Worm (Caenorhabditis elegans): ENCODE data around the gene lhfp-4.

The lhfp-4 gene

ce11 chrIV:17278363-17278762 is 3.0 kb downstream of the lhfp-4 start (continued):
- TF ChIP-seq unc-55 (GFP tag; optimal IDR thresholded peaks at IDR 0.05) (peak; percentile 98), nhr-6 (tag; optimal IDR thresholded peaks at IDR 0.05) (peak; percentile 93), R02D3.7 (tag; optimal IDR thresholded peaks at IDR 0.05) (peak; percentile 62), ceh-16 (tag; optimal IDR thresholded peaks at IDR 0.05) (peak; percentile 26), lin-11 (tag; optimal IDR thresholded peaks at IDR 0.05) (peak; percentile 89), dmd-4 (tag; optimal IDR thresholded peaks at IDR 0.05) (no peak), mdl-1 (tag; optimal IDR thresholded peaks at IDR 0.05) (peak in 1 of 2 experiments; percentile 76), zag-1 (tag; optimal IDR thresholded peaks at IDR 0.05) (peak; percentile 96), aly-2 (tag; optimal IDR thresholded peaks at IDR 0.05) (no peak), mbf-1 (tag; optimal IDR thresholded peaks at IDR 0.05) (no peak), peb-1 (tag; optimal IDR thresholded peaks at IDR 0.05) (no peak), fos-1 (tag; optimal IDR thresholded peaks at IDR 0.05) (peak; percentile 92), lsy-2 (tag; optimal IDR thresholded peaks at IDR 0.05) (peak; percentile 92 to 95), mab-5 (tag; optimal IDR thresholded peaks at IDR 0.05) (peak; percentile 90), ZK546.5 (tag; optimal IDR thresholded peaks at IDR 0.05) (peak; percentile 75), nhr-21 (tag; optimal IDR thresholded peaks at IDR 0.05) (peak; percentile 96), sma-9 (GFP tag; optimal IDR thresholded peaks at IDR 0.05) (peak; percentile 87), sma-9 (tag; optimal IDR thresholded peaks at IDR 0.05) (no peak), unc-62 (GFP tag; optimal IDR thresholded peaks at IDR 0.05) (peak; percentile 38)

- TF ChIP-seq ama-1 (optimal IDR thresholded peaks at IDR 0.05) (peak; percentile 13), crh-2 (tag; optimal IDR thresholded peaks at IDR 0.05) (no peak), fos-1 (tag; optimal IDR thresholded peaks at IDR 0.05) (no peak)
Observed at ce11 chrIV:17278861-17279591, 3.6 kb downstream of the lhfp-4 start, which contains the start of gene hsp-1. TSS of gene hsp-1 (plus strand) at chrIV:17278959.

ce11 chrIV:17279592-17280440 is 4.4 kb downstream of the lhfp-4 start:
- TF ChIP-seq sem-4 (tag; optimal IDR thresholded peaks at IDR 0.05) (no peak), Y55F3AM.14 (GFP tag; optimal IDR thresholded peaks at IDR 0.05) (no peak), elt-1 (tag; optimal IDR thresholded peaks at IDR 0.05) (no peak), ceh-16 (tag; optimal IDR thresholded peaks at IDR 0.05) (no peak), ceh-82 (tag; optimal IDR thresholded peaks at IDR 0.05) (no peak), mbf-1 (tag; optimal IDR thresholded peaks at IDR 0.05) (no peak), unc-55 (GFP tag; optimal IDR thresholded peaks at IDR 0.05) (no peak), R02D3.7 (tag; optimal IDR thresholded peaks at IDR 0.05) (no peak), nhr-11 (tag; optimal IDR thresholded peaks at IDR 0.05) (peak; percentile 45), nhr-10 (tag; optimal IDR thresholded peaks at IDR 0.05) (no peak), C34F6.9 (tag; optimal IDR thresholded peaks at IDR 0.05) (no peak), skn-1 (tag; optimal IDR thresholded peaks at IDR 0.05) (no peak), nhr-21 (tag; optimal IDR thresholded peaks at IDR 0.05) (no peak), ama-1 (optimal IDR thresholded peaks at IDR 0.05) (peak; percentile 87), alr-1 (tag; optimal IDR thresholded peaks at IDR 0.05) (no peak), crh-2 (tag; optimal IDR thresholded peaks at IDR 0.05) (peak; percentile 42), elt-3 (tag; optimal IDR thresholded peaks at IDR 0.05) (no peak), F13H6.1 (tag; optimal IDR thresholded peaks at IDR 0.05) (no peak), mdl-1 (tag; optimal IDR thresholded peaks at IDR 0.05) (no peak)

- no peak for TF ChIP-seq skn-1 (tag; optimal IDR thresholded peaks at IDR 0.05)
- TF ChIP-seq unc-62 (GFP tag; optimal IDR thresholded peaks at IDR 0.05): no peak
- peak; percentile 27 for TF ChIP-seq nhr-129 (tag; optimal IDR thresholded peaks at IDR 0.05)
- TF ChIP-seq ztf-1 (GFP tag; conservative IDR thresholded peaks at IDR 0.05): no peak
- no peak for TF ChIP-seq lin-39 (tag; optimal IDR thresholded peaks at IDR 0.05)
- no peak for TF ChIP-seq zag-1 (tag; optimal IDR thresholded peaks at IDR 0.05)
- TF ChIP-seq gmeb-1 (tag; optimal IDR thresholded peaks at IDR 0.05): no peak
- no peak for TF ChIP-seq unc-55 (GFP tag; optimal IDR thresholded peaks at IDR 0.05)
- TF ChIP-seq ama-1 (optimal IDR thresholded peaks at IDR 0.05): peak; percentile 90
- no peak for TF ChIP-seq nhr-25 (tag; optimal IDR thresholded peaks at IDR 0.05)
- TF ChIP-seq mab-5 (tag; optimal IDR thresholded peaks at IDR 0.05): no peak
- TF ChIP-seq ztf-11 (tag; optimal IDR thresholded peaks at IDR 0.05): no peak
- no peak for TF ChIP-seq nhr-77 (tag; optimal IDR thresholded peaks at IDR 0.05)
- TF ChIP-seq ceh-82 (tag; optimal IDR thresholded peaks at IDR 0.05): no peak
- no peak for TF ChIP-seq nhr-21 (tag; optimal IDR thresholded peaks at IDR 0.05)
Observed at ce11 chrIV:17280441-17280939, 5.1 kb downstream of the lhfp-4 start.
